Worm (Caenorhabditis elegans) whole organism, early embryonic: ENCODE measurements around the gene R02E4.1.

ENCODE experiments used
- B0310.2 ChIP-seq: sonication (generic microtip); optimal IDR thresholded peaks from 2 replicates; lab custom pipeline; 2016; ENCODE audit warnings: mild to moderate bottlenecking, missing genetic modification characterization, missing compliant biosample characterization
- F13C5.2 ChIP-seq: sonication (generic microtip); optimal IDR thresholded peaks from 2 replicates; lab custom pipeline; 2017; ENCODE audit warnings: mild to moderate bottlenecking, missing genetic modification characterization, inconsistent platforms, missing compliant biosample characterization
- aly-1 ChIP-seq: sonication (generic microtip); optimal IDR thresholded peaks from 2 replicates; lab custom pipeline; 2016; ENCODE audit warnings: missing genetic modification characterization, missing compliant biosample characterization
- ama-1 ChIP-seq: fragments of 150-350 bp; optimal IDR thresholded peaks from 2 replicates; lab custom pipeline; 2014
- ceh-13 ChIP-seq: fragments of 200-800 bp; sonication (Bioruptor generic); optimal IDR thresholded peaks from 2 replicates; lab custom pipeline; 2018; ENCODE audit warnings: mild to moderate bottlenecking, missing genetic modification characterization, missing compliant biosample characterization
- ets-7 ChIP-seq: sonication (generic microtip); optimal IDR thresholded peaks from 2 replicates; lab custom pipeline; 2016; ENCODE audit warnings: missing genotype, missing genetic modification characterization, missing compliant biosample characterization
- flt-1 ChIP-seq: fragments of 200-800 bp; sonication (Bioruptor generic); IDR thresholded peaks from 2 replicates; pipeline ENCODE4 v1.3.6; 2022; ENCODE audit warnings: missing genetic modification characterization, missing compliant biosample characterization
- hmg-4 ChIP-seq: fragments of 200-800 bp; sonication (Bioruptor generic); optimal IDR thresholded peaks from 2 replicates; lab custom pipeline; 2018; ENCODE audit warnings: mild to moderate bottlenecking, missing genetic modification characterization, missing compliant biosample characterization
- scrt-1 ChIP-seq: fragments of 200-800 bp; sonication (Bioruptor generic); IDR thresholded peaks from 2 replicates; pipeline ENCODE4 v1.3.6; 2022; ENCODE audit warnings: missing genetic modification characterization, missing compliant biosample characterization
- tra-4 ChIP-seq: sonication (generic microtip); optimal IDR thresholded peaks from 2 replicates; lab custom pipeline; 2017; ENCODE audit warnings: missing genetic modification characterization, missing compliant biosample characterization

ce11 chrX:4085489-4085888 is 18.8 kb downstream of the R02E4.1 start:
- TF ChIP-seq ama-1 (lab: Kevin White, UChicago) (no peak), tra-4 (tag; lab: Kevin White, UChicago) (no peak), flt-1 (no peak), aly-1 (tag; lab: Kevin White, UChicago) (no peak), B0310.2 (no peak), ceh-13 (GFP tag; lab: Kevin White, UChicago) (no peak), F13C5.2 (tag; lab: Kevin White, UChicago) (no peak), hmg-4 (no peak), ets-7 (tag; lab: Kevin White, UChicago) (no peak), scrt-1 (no peak)
